Fruit fly (Drosophila melanogaster) whole organism, adult: ENCODE measurements around the gene ND-75.

Experiments used
- Mnt ChIP-seq: fragments of 200-800 bp; sonication (Bioruptor generic); optimal IDR thresholded peaks from 2 replicates; lab custom pipeline; 2016; ENCODE audit warnings: missing biosample characterization, mild to moderate bottlenecking, missing genetic modification characterization
- cnc ChIP-seq, 2 experiments: fragments of >200 bp; optimal IDR thresholded peaks; 2 replicates each; lab custom pipeline; 2017
- kay ChIP-seq: fragments of 200-800 bp; sonication (Bioruptor generic); peaks from one replicate; lab custom pipeline; 2016; ENCODE audit warnings: missing biosample characterization, missing genetic modification characterization, borderline replicate concordance
- pad ChIP-seq: fragments of 200-800 bp; sonication (Bioruptor generic); optimal IDR thresholded peaks from 3 replicates; lab custom pipeline; 2017; ENCODE audit warnings: missing biosample characterization, missing genetic modification characterization, mild to moderate bottlenecking, moderate library complexity, missing genetic modification reagents

DNA sequence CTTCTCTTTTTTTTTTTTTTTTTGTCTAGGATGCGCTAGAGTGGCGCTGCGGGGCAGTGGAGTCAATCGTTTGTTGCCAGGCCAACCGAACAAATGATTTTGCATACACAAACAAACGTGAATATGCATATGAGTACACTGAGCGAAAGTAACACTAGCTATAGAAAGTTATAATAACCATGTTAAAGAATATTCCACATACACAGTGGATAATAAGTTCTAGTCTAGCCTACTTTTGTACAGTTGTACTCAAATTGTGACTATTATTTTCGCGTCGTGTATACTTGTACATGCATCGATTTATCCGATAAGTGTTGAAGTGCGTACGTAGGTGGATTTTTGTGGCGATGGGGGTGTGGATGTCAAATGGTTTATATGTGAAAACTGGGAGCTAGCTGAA is 44.4 kb downstream of the ND-75 start:
- TF ChIP-seq kay (GFP tag; lab: Kevin White, UChicago) (no peak), pad (no peak), Mnt (GFP tag; lab: Kevin White, UChicago) (no peak), cnc (optimal IDR thresholded peaks at IDR 0.05; lab: Kevin White, UChicago) (no peak)
